Worm (Caenorhabditis elegans): Measurements from ENCODE around the gene ttr-41.

The ttr-41 gene

DNA sequence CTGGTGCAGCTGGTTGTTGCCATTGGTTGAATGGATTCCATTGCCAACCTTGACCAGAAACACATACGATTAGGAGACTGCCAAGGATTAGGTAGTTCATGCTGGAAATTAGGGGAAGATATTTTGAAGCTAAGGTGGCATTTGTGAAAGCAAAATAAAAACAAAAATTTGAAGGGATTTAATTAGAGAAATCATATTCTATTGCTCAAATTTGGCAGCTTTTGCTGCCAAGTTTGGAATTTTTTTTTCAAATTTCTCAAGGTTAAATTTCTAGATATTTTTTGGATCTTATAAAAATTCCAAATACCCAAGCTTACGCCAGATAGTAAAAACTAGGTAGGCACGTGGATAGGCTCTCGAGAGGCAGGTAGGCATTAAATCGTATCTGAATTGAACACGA, 43.6 kb upstream of the ttr-41 start, which contains the start of gene F26G1.5:
Gene F26G1.5, minus strand, starts transcription at position 101 of the 400 bp plus-strand sequence.
- TF ChIP-seq vab-15 (tag; optimal IDR thresholded peaks at IDR 0.05) (no peak), fos-1 (tag; optimal IDR thresholded peaks at IDR 0.05) (no peak), hlh-4 (tag; optimal IDR thresholded peaks at IDR 0.05) (no peak), alr-1 (tag; optimal IDR thresholded peaks at IDR 0.05; ENCODE audit: borderline replicate concordance) (no peak), nhr-84 (tag; optimal IDR thresholded peaks at IDR 0.05) (no peak), snpc-4 (tag; optimal IDR thresholded peaks at IDR 0.05) (no peak), blmp-1 (tag; optimal IDR thresholded peaks at IDR 0.05) (no peak), lin-15B (tag; optimal IDR thresholded peaks at IDR 0.05) (no peak)

ce11 chrII:4769886-4770285, 42.2 kb upstream of the ttr-41 start:
- no peak for TF ChIP-seq vab-15 (tag; optimal IDR thresholded peaks at IDR 0.05)
- TF ChIP-seq ztf-4 (tag; optimal IDR thresholded peaks at IDR 0.05) = no peak
- no peak for TF ChIP-seq mep-1 (tag; optimal IDR thresholded peaks at IDR 0.05)
- TF ChIP-seq sox-4 (tag; optimal IDR thresholded peaks at IDR 0.05) = no peak
- TF ChIP-seq lin-14 (GFP tag; optimal IDR thresholded peaks at IDR 0.05) = peak; percentile 43
- TF ChIP-seq mab-9 (GFP tag; IDR thresholded peaks at IDR 0.05) = no peak
- TF ChIP-seq hlh-17 (GFP tag; optimal IDR thresholded peaks at IDR 0.05; ENCODE audit: borderline replicate concordance) = no peak
- no peak for TF ChIP-seq dpl-1 (GFP tag; optimal IDR thresholded peaks at IDR 0.05)
- no peak for TF ChIP-seq skn-1 (tag; optimal IDR thresholded peaks at IDR 0.05)
- no peak for TF ChIP-seq ztf-11 (tag; optimal IDR thresholded peaks at IDR 0.05)
- peak in 1 of 2 experiments; percentile 26 for TF ChIP-seq lin-35 (GFP tag; optimal IDR thresholded peaks at IDR 0.05)
- no peak for TF ChIP-seq nhr-237 (tag; optimal IDR thresholded peaks at IDR 0.05)
- TF ChIP-seq fkh-8 (tag; optimal IDR thresholded peaks at IDR 0.05) = no peak
- peak; percentile 99 for TF ChIP-seq elt-2 (tag; optimal IDR thresholded peaks at IDR 0.05)
- TF ChIP-seq pqm-1 (tag; optimal IDR thresholded peaks at IDR 0.05) = peak; percentile 82
- no peak for TF ChIP-seq fkh-4 (tag; optimal IDR thresholded peaks at IDR 0.05; ENCODE audit: borderline replicate concordance)
- no peak for TF ChIP-seq rnt-1 (tag; optimal IDR thresholded peaks at IDR 0.05)
- no peak for TF ChIP-seq C34B4.2 (tag; optimal IDR thresholded peaks at IDR 0.05)
- TF ChIP-seq unc-62 (GFP tag; optimal IDR thresholded peaks at IDR 0.05) = no peak
- TF ChIP-seq lin-15B (tag; optimal IDR thresholded peaks at IDR 0.05) = no peak
- TF ChIP-seq ceh-88 (GFP tag; IDR thresholded peaks at IDR 0.05) = no peak

ce11 chrII:4769096-4769495, 41.4 kb upstream of the ttr-41 start:
- TF ChIP-seq nhr-90 (tag; optimal IDR thresholded peaks at IDR 0.05; ENCODE audit: poor library complexity) (peak; percentile 4), C16A3.4 (tag; optimal IDR thresholded peaks at IDR 0.05) (peak; percentile 30), elt-3 (tag; optimal IDR thresholded peaks at IDR 0.05) (peak in 1 of 6 experiments; percentile 84), elt-2 (tag; optimal IDR thresholded peaks at IDR 0.05) (peak; percentile 91), efl-1 (optimal IDR thresholded peaks at IDR 0.05) (no peak), efl-1 (GFP tag; optimal IDR thresholded peaks at IDR 0.05 in 1 of 2) (peak in 1 of 2 experiments; percentile 73), nhr-85 (tag) (peak; percentile 75), hlh-17 (GFP tag; optimal IDR thresholded peaks at IDR 0.05; ENCODE audit: borderline replicate concordance) (no peak), lin-39 (tag; optimal IDR thresholded peaks at IDR 0.05) (no peak), nhr-20 (tag; optimal IDR thresholded peaks at IDR 0.05) (peak; percentile 39), blmp-1 (tag; optimal IDR thresholded peaks at IDR 0.05) (peak; percentile 84), lin-14 (GFP tag; optimal IDR thresholded peaks at IDR 0.05) (peak; percentile 30), lin-35 (GFP tag; optimal IDR thresholded peaks at IDR 0.05) (peak in 1 of 2 experiments; percentile 42), efl-3 (GFP tag; optimal IDR thresholded peaks at IDR 0.05) (no peak)

DNA sequence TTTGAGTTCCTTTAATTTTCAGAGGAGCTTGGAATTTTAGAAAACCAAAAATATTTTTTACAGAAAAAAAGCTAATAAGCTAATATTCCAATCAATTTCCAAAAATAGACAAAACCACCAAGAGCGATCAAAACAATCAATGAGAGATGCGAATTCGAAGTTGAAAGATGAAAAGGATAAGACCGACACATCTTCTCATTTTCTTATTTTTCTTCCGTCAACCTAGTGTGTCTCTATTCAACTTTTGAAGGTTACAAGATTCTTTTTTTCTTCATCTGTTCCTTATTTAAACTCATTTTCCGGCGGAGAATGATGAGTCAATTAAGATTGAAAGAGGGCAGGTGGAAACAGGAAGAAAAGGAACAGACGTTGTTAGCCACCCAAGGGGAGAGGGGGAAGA, 39.9 kb upstream of the ttr-41 start:
- no peak for TF ChIP-seq C34B4.2 (tag; optimal IDR thresholded peaks at IDR 0.05)
- TF ChIP-seq hlh-4 (tag; optimal IDR thresholded peaks at IDR 0.05) = no peak
- TF ChIP-seq xbp-1 (tag; optimal IDR thresholded peaks at IDR 0.05) = no peak
- no peak for TF ChIP-seq nhr-77 (tag; optimal IDR thresholded peaks at IDR 0.05)
- peak; percentile 7 for TF ChIP-seq nhr-20 (tag; optimal IDR thresholded peaks at IDR 0.05)
- TF ChIP-seq nhr-84 (tag; optimal IDR thresholded peaks at IDR 0.05) = no peak
- TF ChIP-seq nhr-76 (tag; optimal IDR thresholded peaks at IDR 0.05) = no peak
- no peak for TF ChIP-seq Y116A8C.19 (tag; optimal IDR thresholded peaks at IDR 0.05; ENCODE audit: borderline replicate concordance)
- no peak for TF ChIP-seq elt-3 (tag; optimal IDR thresholded peaks at IDR 0.05)
- peak; percentile 78 for TF ChIP-seq nhr-85 (tag)
- no peak for TF ChIP-seq snpc-4 (tag; optimal IDR thresholded peaks at IDR 0.05)
- no peak for TF ChIP-seq pqm-1 (tag; optimal IDR thresholded peaks at IDR 0.05)
- no peak for TF ChIP-seq pag-3 (tag; optimal IDR thresholded peaks at IDR 0.05; ENCODE audit: borderline replicate concordance, insufficient read depth)
- TF ChIP-seq mep-1 (tag; optimal IDR thresholded peaks at IDR 0.05) = peak; percentile 3
- TF ChIP-seq dpl-1 (GFP tag; optimal IDR thresholded peaks at IDR 0.05) = no peak
- TF ChIP-seq egl-13 (tag; optimal IDR thresholded peaks at IDR 0.05) = no peak
- TF ChIP-seq lin-14 (GFP tag; optimal IDR thresholded peaks at IDR 0.05) = peak; percentile 80
- TF ChIP-seq blmp-1 (tag; optimal IDR thresholded peaks at IDR 0.05) = peak; percentile 48
- TF ChIP-seq nhr-47 (tag; optimal IDR thresholded peaks at IDR 0.05) = no peak

Data from whole organism, L1 larva.